Worm (Caenorhabditis elegans) whole organism, L3 larva: ENCODE results near the gene gst-30.
"Not testable (repeated sequence)": the region's sequence is repeated elsewhere in the genome, so short reads cannot be mapped to it uniquely, and the experiment has no call there.

Experiments used
- ZK546.5 ChIP-seq: sonication (generic microtip); optimal IDR thresholded peaks from 2 replicates; lab custom pipeline; 2017; ENCODE audit warnings: missing biosample characterization, missing genetic modification characterization
- aly-2 ChIP-seq: fragments of 150-350 bp; optimal IDR thresholded peaks from 2 replicates; lab custom pipeline; 2014; ENCODE audit warnings: missing biosample characterization, missing genetic modification characterization
- ama-1 ChIP-seq: fragments of 150-350 bp; optimal IDR thresholded peaks from 2 replicates; lab custom pipeline; 2018
- ceh-16 ChIP-seq: sonication (generic microtip); optimal IDR thresholded peaks from 2 replicates; lab custom pipeline; 2017; ENCODE audit warnings: missing biosample characterization, missing genetic modification characterization
- ceh-82 ChIP-seq: fragments of 150-350 bp; optimal IDR thresholded peaks from 2 replicates; lab custom pipeline; 2014; ENCODE audit warnings: missing biosample characterization, missing genetic modification characterization
- ceh-9 ChIP-seq: sonication (generic microtip); optimal IDR thresholded peaks from 2 replicates; lab custom pipeline; 2018; ENCODE audit warnings: missing biosample characterization, missing genetic modification characterization
- egl-27 ChIP-seq: sonication (generic microtip); optimal IDR thresholded peaks from 4 replicates; lab custom pipeline; 2017; ENCODE audit warnings: missing biosample characterization, missing genetic modification reagents, missing genetic modification characterization
- egl-5 ChIP-seq: fragments of 150-350 bp; optimal IDR thresholded peaks from 2 replicates; lab custom pipeline; 2017; ENCODE audit warnings: missing biosample characterization, missing genetic modification reagents, missing genetic modification characterization, inconsistent platforms
- elt-1 ChIP-seq: fragments of 150-350 bp; optimal IDR thresholded peaks from 2 replicates; lab custom pipeline; 2014; ENCODE audit warnings: missing biosample characterization, missing genetic modification characterization
- elt-2 ChIP-seq: sonication (generic microtip); optimal IDR thresholded peaks from 2 replicates; lab custom pipeline; 2016; ENCODE audit warnings: missing genetic modification reagents, mild to moderate bottlenecking, missing genetic modification characterization, missing compliant biosample characterization
- eor-1 ChIP-seq, 2 experiments: fragments of 150-350 bp; optimal IDR thresholded peaks; 2 replicates each; lab custom pipeline; 2014 to 2018; ENCODE audit warnings: missing biosample characterization in 2 of 2, missing genetic modification characterization in 2 of 2
- fkh-10 ChIP-seq: sonication (generic microtip); optimal IDR thresholded peaks from 2 replicates; lab custom pipeline; 2017; ENCODE audit warnings: missing biosample characterization, missing genetic modification reagents, missing genetic modification characterization
- fos-1 ChIP-seq: fragments of 150-350 bp; optimal IDR thresholded peaks from 2 replicates; lab custom pipeline; 2014; ENCODE audit warnings: missing biosample characterization, missing genetic modification characterization
- jun-1 ChIP-seq: fragments of 150-350 bp; optimal IDR thresholded peaks from 2 replicates; lab custom pipeline; 2014; ENCODE audit warnings: missing biosample characterization, missing genetic modification reagents, missing genetic modification characterization
- lin-15B ChIP-seq: fragments of 150-350 bp; optimal IDR thresholded peaks from 2 replicates; lab custom pipeline; 2014; ENCODE audit warnings: missing biosample characterization, missing genetic modification characterization
- lin-39 ChIP-seq: fragments of 150-350 bp; optimal IDR thresholded peaks from 2 replicates; lab custom pipeline; 2018; ENCODE audit warnings: missing biosample characterization, missing genetic modification reagents, missing genetic modification characterization
- lsy-12 ChIP-seq: sonication (generic microtip); optimal IDR thresholded peaks from 2 replicates; lab custom pipeline; 2016; ENCODE audit warnings: mild to moderate bottlenecking, missing genetic modification characterization, missing compliant biosample characterization
- mml-1 ChIP-seq: fragments of 150-350 bp; sonication (generic microtip); optimal IDR thresholded peaks from 3 replicates; lab custom pipeline; 2014; ENCODE audit warnings: missing biosample characterization, missing genetic modification characterization
- nfya-1 ChIP-seq: sonication (generic microtip); optimal IDR thresholded peaks from 2 replicates; lab custom pipeline; 2017; ENCODE audit warnings: missing genetic modification characterization, mild to moderate bottlenecking, missing compliant biosample characterization, antibody characterized with exemption, moderate library complexity; ENCODE audit not compliant: insufficient read depth
- nhr-11 ChIP-seq: fragments of 150-350 bp; optimal IDR thresholded peaks from 2 replicates; lab custom pipeline; 2014; ENCODE audit warnings: missing biosample characterization, missing genetic modification characterization
- nhr-237 ChIP-seq: fragments of 150-350 bp; optimal IDR thresholded peaks from 2 replicates; lab custom pipeline; 2014; ENCODE audit warnings: missing biosample characterization, missing genetic modification characterization
- nhr-25 ChIP-seq: sonication (generic microtip); optimal IDR thresholded peaks from 2 replicates; lab custom pipeline; 2017; ENCODE audit warnings: missing biosample characterization, missing genetic modification characterization
- nhr-43 ChIP-seq: sonication (generic microtip); optimal IDR thresholded peaks from 2 replicates; lab custom pipeline; 2016; ENCODE audit warnings: mild to moderate bottlenecking, missing genetic modification characterization, missing compliant biosample characterization; ENCODE audit not compliant: poor library complexity, severe bottlenecking
- nhr-67 ChIP-seq: fragments of 150-350 bp; optimal IDR thresholded peaks from 2 replicates; lab custom pipeline; 2014; ENCODE audit warnings: missing biosample characterization, missing genetic modification characterization
- nhr-76 ChIP-seq: fragments of 150-350 bp; sonication (generic microtip); optimal IDR thresholded peaks from 5 replicates; lab custom pipeline; 2014; ENCODE audit warnings: missing biosample characterization, missing genetic modification characterization
- nhr-77 ChIP-seq: fragments of 150-350 bp; optimal IDR thresholded peaks from 2 replicates; lab custom pipeline; 2014; ENCODE audit warnings: missing biosample characterization, missing genetic modification characterization
- pha-4 ChIP-seq: fragments of 150-350 bp; optimal IDR thresholded peaks from 2 replicates; lab custom pipeline; 2014; ENCODE audit warnings: missing biosample characterization, missing genetic modification reagents, missing genetic modification characterization
- pqm-1 ChIP-seq: fragments of 150-350 bp; optimal IDR thresholded peaks from 2 replicates; lab custom pipeline; 2017; ENCODE audit warnings: missing biosample characterization, missing genetic modification characterization, inconsistent platforms
- sea-2 ChIP-seq: fragments of 150-350 bp; sonication (generic microtip); optimal IDR thresholded peaks from 4 replicates; lab custom pipeline; 2014; ENCODE audit warnings: missing biosample characterization, missing genetic modification reagents, missing genetic modification characterization
- skn-1 ChIP-seq: fragments of 150-350 bp; optimal IDR thresholded peaks from 2 replicates; lab custom pipeline; 2014; ENCODE audit warnings: missing biosample characterization, missing genetic modification characterization
- tbx-2 ChIP-seq: sonication (generic microtip); optimal IDR thresholded peaks from 2 replicates; lab custom pipeline; 2016; ENCODE audit warnings: mild to moderate bottlenecking, missing genetic modification characterization, missing compliant biosample characterization
- unc-39 ChIP-seq: sonication (generic microtip); optimal IDR thresholded peaks from 4 replicates; lab custom pipeline; 2017; ENCODE audit warnings: missing biosample characterization, missing genetic modification characterization
- unc-62 ChIP-seq: fragments of 150-350 bp; sonication (generic microtip); optimal IDR thresholded peaks from 4 replicates; lab custom pipeline; 2014; ENCODE audit warnings: missing biosample characterization, missing genetic modification reagents, missing genetic modification characterization
- zag-1 ChIP-seq: fragments of 150-350 bp; optimal IDR thresholded peaks from 2 replicates; lab custom pipeline; 2014; ENCODE audit warnings: missing biosample characterization, missing genetic modification characterization
- ztf-11 ChIP-seq: fragments of 150-350 bp; optimal IDR thresholded peaks from 2 replicates; lab custom pipeline; 2014; ENCODE audit warnings: missing biosample characterization, missing genetic modification characterization
- ztf-4 ChIP-seq: fragments of 150-350 bp; optimal IDR thresholded peaks from 2 replicates; lab custom pipeline; 2014; ENCODE audit warnings: missing biosample characterization, missing genetic modification characterization

The gst-30 gene

DNA sequence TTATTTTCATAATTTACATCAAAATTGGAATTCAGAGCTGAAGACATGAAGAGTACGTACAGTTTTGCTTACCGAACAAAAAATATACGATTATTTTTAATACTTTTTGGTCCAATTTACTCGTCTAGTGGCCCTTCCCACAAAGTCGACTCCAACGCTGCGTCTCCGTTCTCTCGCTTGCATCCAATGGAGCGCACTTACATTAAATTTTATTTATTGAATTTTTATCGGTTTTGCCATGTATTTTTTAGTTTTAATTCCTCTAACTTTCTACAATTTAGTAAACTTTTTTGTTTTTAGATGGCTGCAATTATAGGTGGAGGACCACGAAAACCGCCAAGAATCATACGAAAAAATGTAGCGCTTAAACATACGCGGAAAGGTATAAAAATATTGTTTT lies 664 bp upstream of the gst-30 start, which contains the start of gene ZK546.5:
Gene ZK546.5, plus strand, starts transcription at position 301 of the 400 bp plus-strand sequence.
- TF ChIP-seq egl-5 (no peak), nfya-1 (tag; lab: Kevin White, UChicago) (peak; percentile 36), lin-15B (tag; lab: Kevin White, UChicago) (peak; percentile 1), nhr-11 (tag; lab: Kevin White, UChicago) (no peak)

DNA sequence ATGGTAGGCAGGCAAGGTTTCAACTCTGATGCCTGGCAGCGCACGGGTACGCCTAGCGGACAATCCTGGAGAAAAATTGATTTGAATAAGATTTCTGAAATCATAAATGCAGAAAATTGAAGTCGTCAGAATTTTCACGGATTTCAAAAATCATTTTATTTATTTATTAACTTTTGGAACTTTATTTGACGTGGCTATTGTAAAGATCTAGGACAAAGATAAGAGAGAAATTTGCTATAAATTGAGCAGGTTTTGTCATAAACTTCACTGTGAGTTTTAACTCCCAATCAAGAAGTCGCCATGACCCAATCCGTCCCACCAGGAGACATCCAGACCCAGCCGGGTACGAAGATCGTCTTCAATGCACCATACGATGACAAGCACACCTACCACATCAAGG lies 2.1 kb downstream of the gst-30 start, which contains the start of gene msp-152:
Gene msp-152, plus strand, starts transcription at position 301 of the 400 bp plus-strand sequence.
- not testable (repeated sequence) for TF ChIP-seq sea-2 (GFP tag; lab: Kevin White, UChicago); egl-27 (tag; lab: Kevin White, UChicago); ama-1 (lab: Kevin White, UChicago)

DNA sequence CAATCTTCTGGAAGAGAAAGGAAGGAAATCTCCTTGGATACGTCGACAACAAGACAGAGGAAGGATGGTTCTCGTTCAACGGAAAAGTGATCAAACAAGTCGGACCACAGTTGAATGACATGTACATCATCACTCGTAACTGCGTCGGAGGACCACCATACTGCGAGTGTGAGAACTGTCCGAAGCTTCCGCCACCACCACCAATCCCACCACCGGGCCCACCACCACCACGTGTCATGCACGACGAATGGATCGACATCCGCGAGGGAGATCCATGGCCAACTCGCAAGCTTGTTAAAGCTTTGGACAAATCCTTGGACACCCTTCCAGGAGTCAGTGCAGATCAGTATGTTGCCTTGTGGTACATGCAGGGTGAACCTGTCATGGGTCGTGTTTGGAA lies 3.6 kb downstream of the gst-30 start:
- TF ChIP-seq mml-1 (tag; lab: Kevin White, UChicago) (no peak), zag-1 (tag; lab: Kevin White, UChicago) (no peak), nfya-1 (tag; lab: Kevin White, UChicago) (no peak), ama-1 (lab: Kevin White, UChicago) (no peak), pha-4 (tag; lab: Kevin White, UChicago) (no peak), elt-1 (no peak), skn-1 (tag; lab: Kevin White, UChicago) (no peak), nhr-43 (tag; lab: Kevin White, UChicago) (no peak), lsy-12 (tag; lab: Kevin White, UChicago) (no peak), fkh-10 (no peak), tbx-2 (tag; lab: Kevin White, UChicago) (no peak), fos-1 (no peak), unc-39 (tag; lab: Kevin White, UChicago) (no peak), lin-15B (tag; lab: Kevin White, UChicago) (no peak), nhr-77 (no peak), aly-2 (tag; lab: Kevin White, UChicago) (no peak)

DNA sequence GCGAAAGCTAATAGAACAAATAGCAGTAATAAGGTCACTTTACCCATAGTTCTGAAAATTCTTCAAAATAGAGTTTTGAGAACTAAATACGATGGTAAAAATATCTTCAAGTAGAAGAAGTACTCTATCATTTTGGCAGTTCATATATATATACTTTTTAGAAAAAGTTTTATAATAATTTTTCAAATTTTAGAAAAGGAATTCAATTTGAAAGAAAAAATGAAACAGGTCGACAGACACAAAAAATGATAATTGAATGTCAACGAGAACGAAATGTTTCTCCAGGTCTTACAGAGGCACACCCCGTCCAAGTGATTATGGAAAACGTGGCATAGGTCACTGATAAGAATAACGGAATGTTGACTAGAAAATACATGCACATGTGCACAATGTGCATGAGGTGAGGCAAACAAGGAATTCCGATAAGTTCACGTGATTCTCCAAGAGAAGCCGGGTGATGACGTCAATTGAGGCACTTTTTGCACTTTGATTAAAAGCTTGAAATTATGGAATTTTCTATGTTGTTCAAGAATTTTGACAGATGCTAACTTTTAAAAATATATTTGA lies 9.6 kb downstream of the gst-30 start, which contains the start of gene aagr-2:
Gene aagr-2, minus strand, starts transcription at position 51 of the 567 bp plus-strand sequence.
- TF ChIP-seq mml-1 (tag; lab: Kevin White, UChicago) (no peak), egl-5 (no peak), eor-1 (tag; optimal IDR thresholded peaks at IDR 0.05; lab: Kevin White, UChicago) (no peak), nfya-1 (tag; lab: Kevin White, UChicago) (no peak), lin-15B (tag; lab: Kevin White, UChicago) (no peak), pqm-1 (tag; lab: Kevin White, UChicago) (peak; percentile 96), ceh-82 (no peak), ceh-16 (tag; lab: Kevin White, UChicago) (no peak), lsy-12 (tag; lab: Kevin White, UChicago) (no peak), nhr-11 (tag; lab: Kevin White, UChicago) (no peak), nhr-43 (tag; lab: Kevin White, UChicago) (no peak), ZK546.5 (tag; lab: Kevin White, UChicago) (no peak), ztf-11 (tag; lab: Kevin White, UChicago) (no peak), nhr-76 (tag; lab: Kevin White, UChicago) (no peak), ama-1 (lab: Kevin White, UChicago) (no peak), elt-2 (tag; lab: Kevin White, UChicago) (peak; percentile 100), ceh-9 (no peak), aly-2 (tag; lab: Kevin White, UChicago) (no peak), fos-1 (no peak), pha-4 (tag; lab: Kevin White, UChicago) (peak; percentile 74), zag-1 (tag; lab: Kevin White, UChicago) (no peak), lin-39 (tag; lab: Kevin White, UChicago) (no peak), unc-62 (GFP tag; lab: Kevin White, UChicago) (no peak), nhr-67 (no peak), nhr-25 (tag; lab: Kevin White, UChicago) (no peak), nhr-237 (no peak), fkh-10 (no peak), ztf-4 (no peak), jun-1 (tag; lab: Kevin White, UChicago) (peak; percentile 76)
